Worm (Caenorhabditis elegans) whole organism, L3 larva: ENCODE results near the gene F13B6.1.

Experiments used
- R02D3.7 ChIP-seq: fragments of 150-350 bp; optimal IDR thresholded peaks from 2 replicates; lab custom pipeline; 2014; ENCODE audit warnings: missing biosample characterization, missing genetic modification characterization
- ceh-28 ChIP-seq: fragments of 150-350 bp; optimal IDR thresholded peaks from 2 replicates; lab custom pipeline; 2014; ENCODE audit warnings: missing biosample characterization, missing genetic modification reagents, missing genetic modification characterization
- ceh-9 ChIP-seq: sonication (generic microtip); optimal IDR thresholded peaks from 2 replicates; lab custom pipeline; 2018; ENCODE audit warnings: missing biosample characterization, missing genetic modification characterization
- daf-12 ChIP-seq: fragments of 150-350 bp; optimal IDR thresholded peaks from 2 replicates; lab custom pipeline; 2014; ENCODE audit warnings: missing biosample characterization, missing genetic modification reagents, missing genetic modification characterization
- egl-27 ChIP-seq: sonication (generic microtip); optimal IDR thresholded peaks from 4 replicates; lab custom pipeline; 2017; ENCODE audit warnings: missing biosample characterization, missing genetic modification reagents, missing genetic modification characterization
- elt-2 ChIP-seq: sonication (generic microtip); optimal IDR thresholded peaks from 2 replicates; lab custom pipeline; 2016; ENCODE audit warnings: missing genetic modification reagents, mild to moderate bottlenecking, missing genetic modification characterization, missing compliant biosample characterization
- elt-3 ChIP-seq, 3 experiments: fragments of 150-350 bp in 1 of 3; sonication (generic microtip) in 2 of 3; optimal IDR thresholded peaks; 2 replicates in 2 of 3; 4 replicates in 1 of 3; lab custom pipeline; 2014 to 2017; ENCODE audit warnings: missing biosample characterization in 3 of 3, missing genetic modification characterization in 3 of 3
- eor-1 ChIP-seq, 2 experiments: fragments of 150-350 bp; optimal IDR thresholded peaks; 2 replicates each; lab custom pipeline; 2014 to 2018; ENCODE audit warnings: missing biosample characterization in 2 of 2, missing genetic modification characterization in 2 of 2
- fkh-10 ChIP-seq: sonication (generic microtip); optimal IDR thresholded peaks from 2 replicates; lab custom pipeline; 2017; ENCODE audit warnings: missing biosample characterization, missing genetic modification reagents, missing genetic modification characterization
- fos-1 ChIP-seq: fragments of 150-350 bp; optimal IDR thresholded peaks from 2 replicates; lab custom pipeline; 2014; ENCODE audit warnings: missing biosample characterization, missing genetic modification characterization
- jun-1 ChIP-seq: fragments of 150-350 bp; optimal IDR thresholded peaks from 2 replicates; lab custom pipeline; 2014; ENCODE audit warnings: missing biosample characterization, missing genetic modification reagents, missing genetic modification characterization
- lsy-12 ChIP-seq: sonication (generic microtip); optimal IDR thresholded peaks from 2 replicates; lab custom pipeline; 2016; ENCODE audit warnings: mild to moderate bottlenecking, missing genetic modification characterization, missing compliant biosample characterization
- mml-1 ChIP-seq: fragments of 150-350 bp; sonication (generic microtip); optimal IDR thresholded peaks from 3 replicates; lab custom pipeline; 2014; ENCODE audit warnings: missing biosample characterization, missing genetic modification characterization
- nfya-1 ChIP-seq: sonication (generic microtip); optimal IDR thresholded peaks from 2 replicates; lab custom pipeline; 2017; ENCODE audit warnings: missing genetic modification characterization, mild to moderate bottlenecking, missing compliant biosample characterization, antibody characterized with exemption, moderate library complexity; ENCODE audit not compliant: insufficient read depth
- nhr-23 ChIP-seq: fragments of 150-350 bp; optimal IDR thresholded peaks from 2 replicates; lab custom pipeline; 2014; ENCODE audit warnings: missing biosample characterization, missing genetic modification reagents, missing genetic modification characterization
- nhr-25 ChIP-seq: sonication (generic microtip); optimal IDR thresholded peaks from 2 replicates; lab custom pipeline; 2017; ENCODE audit warnings: missing biosample characterization, missing genetic modification characterization
- nhr-28 ChIP-seq: fragments of 150-350 bp; optimal IDR thresholded peaks from 2 replicates; lab custom pipeline; 2014; ENCODE audit warnings: missing biosample characterization, missing genetic modification characterization
- nhr-43 ChIP-seq: sonication (generic microtip); optimal IDR thresholded peaks from 2 replicates; lab custom pipeline; 2016; ENCODE audit warnings: mild to moderate bottlenecking, missing genetic modification characterization, missing compliant biosample characterization; ENCODE audit not compliant: poor library complexity, severe bottlenecking
- nhr-67 ChIP-seq: fragments of 150-350 bp; optimal IDR thresholded peaks from 2 replicates; lab custom pipeline; 2014; ENCODE audit warnings: missing biosample characterization, missing genetic modification characterization
- nhr-76 ChIP-seq: fragments of 150-350 bp; sonication (generic microtip); optimal IDR thresholded peaks from 5 replicates; lab custom pipeline; 2014; ENCODE audit warnings: missing biosample characterization, missing genetic modification characterization
- nhr-77 ChIP-seq: fragments of 150-350 bp; optimal IDR thresholded peaks from 2 replicates; lab custom pipeline; 2014; ENCODE audit warnings: missing biosample characterization, missing genetic modification characterization
- pqm-1 ChIP-seq: fragments of 150-350 bp; optimal IDR thresholded peaks from 2 replicates; lab custom pipeline; 2017; ENCODE audit warnings: missing biosample characterization, missing genetic modification characterization, inconsistent platforms
- skn-1 ChIP-seq: fragments of 150-350 bp; optimal IDR thresholded peaks from 2 replicates; lab custom pipeline; 2014; ENCODE audit warnings: missing biosample characterization, missing genetic modification characterization
- tbx-2 ChIP-seq: sonication (generic microtip); optimal IDR thresholded peaks from 2 replicates; lab custom pipeline; 2016; ENCODE audit warnings: mild to moderate bottlenecking, missing genetic modification characterization, missing compliant biosample characterization
- unc-39 ChIP-seq: sonication (generic microtip); optimal IDR thresholded peaks from 4 replicates; lab custom pipeline; 2017; ENCODE audit warnings: missing biosample characterization, missing genetic modification characterization
- unc-62 ChIP-seq: fragments of 150-350 bp; sonication (generic microtip); optimal IDR thresholded peaks from 4 replicates; lab custom pipeline; 2014; ENCODE audit warnings: missing biosample characterization, missing genetic modification reagents, missing genetic modification characterization
- ztf-4 ChIP-seq: fragments of 150-350 bp; optimal IDR thresholded peaks from 2 replicates; lab custom pipeline; 2014; ENCODE audit warnings: missing biosample characterization, missing genetic modification characterization

Gene F13B6.1

DNA sequence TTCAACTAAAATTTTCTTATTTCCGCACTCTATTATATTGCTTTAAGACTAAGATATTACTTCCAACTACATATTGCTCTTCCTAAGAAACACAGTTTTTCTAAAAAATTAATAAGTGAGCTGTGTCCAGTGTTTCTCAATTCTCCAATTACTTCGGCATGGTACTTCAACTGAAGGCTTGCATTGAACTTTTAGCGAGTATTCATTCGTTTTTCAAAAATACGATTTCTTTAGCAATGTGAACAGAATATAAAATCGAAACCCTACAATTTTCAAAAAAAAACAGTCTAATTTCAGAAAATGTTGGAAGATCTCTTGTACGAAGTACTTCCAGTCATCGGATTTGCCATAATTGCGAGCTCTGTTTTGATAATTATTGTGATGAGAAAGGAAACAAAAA lies 35.4 kb upstream of the F13B6.1 start, which contains the start of gene srtx-1:
srtx-1 (plus strand) TSS at position 301 of the 400 bp plus-strand sequence.
- TF ChIP-seq elt-2 = no peak
- no peak for TF ChIP-seq fkh-10

DNA sequence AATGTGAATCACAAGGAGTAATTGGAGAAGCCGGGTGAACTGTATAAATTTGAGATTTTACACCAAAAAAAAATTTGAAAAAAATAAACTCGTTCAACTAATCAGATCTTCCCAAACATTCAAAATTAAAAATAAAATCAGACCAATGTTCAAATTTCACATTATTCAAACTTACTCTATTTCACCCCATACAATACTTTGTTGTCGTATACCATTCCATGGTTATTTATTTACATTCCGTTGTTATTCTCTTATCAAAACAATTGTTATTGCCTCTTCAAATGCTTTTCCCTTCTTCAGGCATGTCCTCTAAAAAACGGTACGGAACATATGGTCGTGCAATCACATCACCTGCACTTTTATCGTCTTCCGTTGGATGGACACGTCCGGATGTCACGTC lies 32.1 kb upstream of the F13B6.1 start, which contains the start of gene unc-82:
unc-82 (plus strand) TSS at position 301 of the 400 bp plus-strand sequence.
- TF ChIP-seq pqm-1 (tag; lab: Kevin White, UChicago) (no peak), nhr-28 (tag; lab: Kevin White, UChicago) (no peak), unc-62 (GFP tag; lab: Kevin White, UChicago) (no peak), tbx-2 (tag; lab: Kevin White, UChicago) (no peak), eor-1 (tag; optimal IDR thresholded peaks at IDR 0.05; lab: Kevin White, UChicago) (no peak), nhr-25 (no peak), ceh-28 (tag; lab: Kevin White, UChicago) (no peak), nhr-77 (tag; lab: Kevin White, UChicago) (no peak)
- TF ChIP-seq, all 47 proteins: peak for 0

DNA sequence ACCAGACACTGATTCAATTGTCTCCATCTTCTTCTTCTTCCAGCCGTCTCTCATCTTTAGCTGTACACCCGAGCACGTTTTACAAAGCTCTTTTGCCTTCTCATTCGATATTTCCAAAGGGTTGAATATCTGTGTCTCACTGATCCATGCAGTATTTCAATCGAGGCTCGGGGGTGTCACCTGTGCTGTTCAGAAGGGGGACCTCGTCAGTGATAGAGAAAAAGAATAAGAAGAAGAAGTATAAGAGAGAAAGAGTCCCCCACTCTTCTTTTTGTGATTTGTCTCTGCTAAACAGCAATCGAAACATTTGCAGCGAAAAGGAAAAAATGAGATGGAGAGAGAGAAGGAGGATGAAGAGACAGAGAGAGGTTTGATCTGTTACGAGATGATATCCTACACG lies 30.3 kb upstream of the F13B6.1 start:
- no peak for TF ChIP-seq unc-39 (tag; lab: Kevin White, UChicago)
- no peak for TF ChIP-seq daf-12 (tag; lab: Kevin White, UChicago)
- TF ChIP-seq nfya-1 (tag; lab: Kevin White, UChicago) = peak; percentile 7
- TF ChIP-seq nhr-77 (tag; lab: Kevin White, UChicago) = no peak

DNA sequence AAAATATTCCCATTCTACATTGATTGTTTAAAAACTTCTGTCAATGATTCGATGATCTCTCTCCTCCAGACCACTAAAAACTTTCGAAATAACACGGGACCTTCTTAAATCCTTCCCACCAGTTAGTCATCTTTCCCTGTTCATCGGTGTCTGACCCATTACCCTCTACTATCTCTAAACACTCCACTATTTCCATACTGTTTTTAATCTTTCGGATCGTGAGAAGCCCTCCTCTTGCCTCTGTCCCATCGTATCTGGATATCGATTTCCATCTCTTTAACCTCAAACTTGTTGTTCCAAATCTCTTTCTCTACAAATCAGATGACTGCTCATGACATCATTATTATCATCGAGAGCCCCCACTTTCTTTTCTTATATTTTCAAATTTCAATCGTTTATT lies 28.0 kb upstream of the F13B6.1 start:
- TF ChIP-seq nhr-43 = no peak
- TF ChIP-seq fos-1 (tag; lab: Kevin White, UChicago) = no peak
- TF ChIP-seq mml-1 (tag; lab: Kevin White, UChicago) = no peak
- TF ChIP-seq ceh-9 (tag; lab: Kevin White, UChicago) = no peak

DNA sequence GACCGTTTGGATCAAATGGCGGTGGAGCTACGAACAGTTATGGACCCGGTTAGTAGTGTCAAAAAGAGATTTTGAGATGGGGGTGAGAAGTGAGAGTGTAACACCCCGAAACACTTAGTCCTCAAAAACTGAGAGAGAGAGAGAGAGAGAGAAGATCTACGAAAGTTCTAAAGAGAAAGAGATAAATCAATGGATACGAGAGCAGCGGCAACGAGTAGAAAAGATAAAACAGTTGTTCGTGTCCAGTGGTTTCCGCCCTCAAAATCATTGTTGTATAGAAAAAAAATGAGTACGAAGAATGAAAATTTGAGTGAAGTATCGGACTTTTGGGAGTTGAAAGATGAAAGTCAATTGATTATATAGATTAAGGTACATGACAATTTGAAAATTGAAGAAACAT lies 27.3 kb upstream of the F13B6.1 start:
- TF ChIP-seq nhr-76 (tag; lab: Kevin White, UChicago) (no peak), fkh-10 (no peak)

DNA sequence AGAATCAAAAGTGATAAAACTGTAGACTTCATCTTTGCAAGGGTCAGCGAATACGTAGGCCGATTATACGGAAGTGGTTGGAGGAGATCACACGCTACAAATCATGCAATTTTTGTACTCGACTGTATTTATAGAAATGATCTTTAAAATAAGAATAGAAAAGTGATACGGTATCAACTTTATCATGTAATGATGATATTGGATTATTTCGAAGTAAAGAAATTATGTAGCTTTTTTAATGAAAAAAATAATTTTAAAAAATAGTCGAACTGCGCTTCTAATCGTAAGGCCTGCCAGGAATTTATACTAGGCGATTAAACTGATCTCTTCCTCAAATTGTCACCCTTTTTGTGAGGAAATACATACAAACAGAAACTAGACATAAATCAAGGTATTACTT lies 22.5 kb upstream of the F13B6.1 start, which contains the start of gene B0496.11:
B0496.11 (minus strand) TSS at position 101 of the 400 bp plus-strand sequence.
- TF ChIP-seq nhr-23 (tag; lab: Kevin White, UChicago) (no peak), egl-27 (no peak), ztf-4 (tag; lab: Kevin White, UChicago) (no peak), nhr-67 (tag; lab: Kevin White, UChicago) (no peak), tbx-2 (tag; lab: Kevin White, UChicago) (no peak), R02D3.7 (tag; lab: Kevin White, UChicago) (no peak), elt-3 (tag; optimal IDR thresholded peaks at IDR 0.05; lab: Kevin White, UChicago) (no peak), elt-2 (no peak), fos-1 (tag; lab: Kevin White, UChicago) (no peak)

DNA sequence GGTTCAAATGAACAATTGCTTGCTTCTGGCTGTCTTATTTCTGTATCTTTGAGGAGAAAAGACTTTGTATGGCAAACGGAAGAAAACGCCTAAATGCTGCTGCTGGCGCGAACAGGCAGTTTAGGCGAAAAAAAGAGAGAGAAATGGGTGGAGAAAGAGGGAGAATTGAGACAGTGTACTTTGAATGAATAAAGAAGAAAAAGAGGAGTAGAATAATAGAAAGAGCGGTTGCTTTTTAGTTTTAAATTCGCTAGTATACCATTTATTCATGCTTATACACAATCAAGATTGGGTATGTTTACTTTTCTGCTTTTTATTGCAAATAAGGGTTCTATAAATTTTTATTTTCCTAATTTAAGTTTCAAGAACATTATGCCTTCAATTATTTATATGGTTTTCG lies 16.9 kb upstream of the F13B6.1 start:
- TF ChIP-seq skn-1 (tag; lab: Kevin White, UChicago) = no peak

DNA sequence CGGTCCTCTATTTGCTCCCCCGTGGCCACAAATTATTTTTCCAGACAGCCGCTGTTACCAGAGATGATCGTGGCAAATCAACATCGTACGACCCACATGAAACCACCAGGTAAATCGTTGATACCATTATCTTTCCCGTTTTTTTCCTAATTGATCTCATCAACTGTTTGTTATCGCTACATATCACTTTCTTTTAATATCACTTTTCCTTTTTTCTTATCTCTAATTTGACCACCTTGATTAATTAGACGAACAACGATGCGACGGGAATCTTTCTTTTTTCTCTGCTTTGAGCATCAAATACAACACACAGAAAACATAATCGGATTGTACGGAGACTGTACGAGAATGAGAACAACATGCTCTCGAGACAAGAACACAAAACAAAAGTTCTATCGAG lies 16.1 kb upstream of the F13B6.1 start:
- TF ChIP-seq nhr-43 (peak; percentile 8), lsy-12 (tag; lab: Kevin White, UChicago) (no peak), ceh-28 (tag; lab: Kevin White, UChicago) (no peak), eor-1 (tag; optimal IDR thresholded peaks at IDR 0.05; lab: Kevin White, UChicago) (no peak), R02D3.7 (tag; lab: Kevin White, UChicago) (no peak), elt-2 (peak; percentile 20), fkh-10 (no peak), fos-1 (tag; lab: Kevin White, UChicago) (no peak), mml-1 (tag; lab: Kevin White, UChicago) (no peak), jun-1 (tag; lab: Kevin White, UChicago) (no peak)
